Worm (Caenorhabditis elegans): ENCODE data around the gene inx-11.

DNA sequence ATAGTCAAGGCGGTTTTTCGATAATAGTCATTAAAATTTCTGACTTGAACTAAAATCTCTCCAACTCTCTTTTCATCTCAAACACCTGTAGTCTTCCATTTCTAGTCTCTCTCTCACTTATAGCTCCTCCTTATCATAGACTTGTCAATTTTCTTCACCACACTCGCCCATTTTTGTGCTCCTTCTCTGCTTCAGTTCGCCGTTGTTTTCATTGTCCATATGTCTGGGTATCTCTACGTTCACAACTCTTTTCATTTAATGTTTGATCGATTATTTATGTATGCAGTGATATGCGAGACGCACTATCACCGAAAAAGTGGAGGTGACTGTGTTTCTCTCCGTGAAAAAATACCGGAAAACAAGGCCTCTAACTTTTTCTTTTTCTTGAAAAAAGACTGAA, 19.3 kb upstream of the inx-11 start:
- TF ChIP-seq aly-2 (tag; optimal IDR thresholded peaks at IDR 0.05) (no peak), fkh-8 (tag; optimal IDR thresholded peaks at IDR 0.05) (no peak), ces-1 (GFP tag; optimal IDR thresholded peaks at IDR 0.05) (no peak), efl-3 (GFP tag; optimal IDR thresholded peaks at IDR 0.05) (no peak), mef-2 (tag; optimal IDR thresholded peaks at IDR 0.05) (no peak), unc-98 (GFP tag; IDR thresholded peaks at IDR 0.05) (no peak), zag-1 (tag; optimal IDR thresholded peaks at IDR 0.05) (no peak)

Data from whole organism, L1 larva.